Fruit fly (Drosophila melanogaster): Measurements from ENCODE around the gene Unc-76.

Unc-76 gene

dm6 chrX:2125527-2126088, 45.2 kb downstream of the Unc-76 start (continued):
- TF ChIP-seq CG4730 (GFP tag; IDR thresholded peaks at IDR 0.05) (no peak), Sin3A (optimal IDR thresholded peaks at IDR 0.05) (no peak), CG15011 (GFP tag; optimal IDR thresholded peaks at IDR 0.05) (no peak), tll (GFP tag; optimal IDR thresholded peaks at IDR 0.05) (no peak), Side (GFP tag; optimal IDR thresholded peaks at IDR 0.05) (no peak), CG18764 (GFP tag; optimal IDR thresholded peaks at IDR 0.05) (no peak), aop (GFP tag; IDR thresholded peaks at IDR 0.05) (no peak), CG6272 (GFP tag; IDR thresholded peaks at IDR 0.05) (no peak), sc (optimal IDR thresholded peaks at IDR 0.05) (no peak), sc (GFP tag; optimal IDR thresholded peaks at IDR 0.05) (no peak), CG15073 (GFP tag; optimal IDR thresholded peaks at IDR 0.05) (no peak), chinmo (GFP tag; IDR thresholded peaks at IDR 0.05; ENCODE audit: partially characterized antibody) (0 out of 4 replicates have a peak, but pooled peaks have one; percentile 50), C15 (GFP tag; IDR thresholded peaks at IDR 0.05) (no peak), amos (GFP tag; IDR thresholded peaks at IDR 0.05; ENCODE audit: partially characterized antibody) (no peak), crc (GFP tag; optimal IDR thresholded peaks at IDR 0.05) (no peak), kni (GFP tag; optimal IDR thresholded peaks at IDR 0.05) (peak; percentile 35), CG18599 (GFP tag; optimal IDR thresholded peaks at IDR 0.05) (no peak), cad (GFP tag; optimal IDR thresholded peaks at IDR 0.05) (no peak), tio (GFP tag; optimal IDR thresholded peaks at IDR 0.05) (no peak), Sry-δ (GFP tag; optimal IDR thresholded peaks at IDR 0.05) (no peak), CG32767 (GFP tag; IDR thresholded peaks at IDR 0.05) (peak; percentile 72), Mrtf (GFP tag; IDR thresholded peaks at IDR 0.05) (no peak)

DNA sequence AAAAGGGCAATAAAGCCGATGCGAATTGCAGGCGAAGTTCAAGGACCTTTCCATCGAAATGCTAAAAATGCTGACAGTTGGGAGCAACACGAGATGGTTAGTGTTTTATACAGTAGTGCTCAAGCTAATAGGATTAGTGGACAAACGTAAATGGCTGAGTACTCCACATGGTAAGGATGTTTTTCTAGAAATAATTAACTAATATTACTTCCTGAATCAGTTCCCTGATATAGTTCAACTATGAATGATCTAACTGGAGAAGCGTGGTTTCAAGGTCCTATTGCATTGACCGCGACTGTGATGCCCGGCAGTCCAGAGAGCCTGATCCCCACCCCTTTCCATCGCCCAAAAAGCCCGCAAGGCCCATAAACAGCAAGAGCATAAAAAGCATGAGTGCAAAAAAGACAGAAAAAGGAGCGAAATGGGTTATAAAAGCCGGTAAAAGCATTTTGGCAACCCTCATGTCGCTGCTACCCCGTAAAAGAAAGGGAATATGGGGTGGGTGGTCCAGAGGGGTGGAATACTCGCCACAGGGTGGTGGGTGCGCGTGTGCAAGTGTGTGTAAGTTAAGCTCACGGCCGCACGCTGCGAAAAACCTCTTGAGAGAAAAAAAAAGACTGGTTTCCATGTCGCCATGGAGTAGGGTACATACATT, 53.9 kb downstream of the Unc-76 start:
- TF ChIP-seq nmo (GFP tag; optimal IDR thresholded peaks at IDR 0.05) = peak; percentile 63
- TF ChIP-seq CG2129 (GFP tag; IDR thresholded peaks at IDR 0.05; ENCODE audit: partially characterized antibody) = no peak
- TF ChIP-seq maf-S (GFP tag; optimal IDR thresholded peaks at IDR 0.05) = peak; percentile 7
- TF ChIP-seq sisA (GFP tag; IDR thresholded peaks at IDR 0.05) = peak; percentile 67
- peak; percentile 45 for TF ChIP-seq Nf-YB (GFP tag; optimal IDR thresholded peaks at IDR 0.05)
- TF ChIP-seq dan (GFP tag; IDR thresholded peaks at IDR 0.05) = 0 out of 2 replicates have a peak, but pooled peaks have one; percentile 28
- peak; percentile 50; the same call in 1 of the 2 replicates for TF ChIP-seq CG32767 (GFP tag; IDR thresholded peaks at IDR 0.05)
- peak; percentile 32 for TF ChIP-seq kah (GFP tag; optimal IDR thresholded peaks at IDR 0.05)
- TF ChIP-seq nau (GFP tag; optimal IDR thresholded peaks at IDR 0.05) = no peak
- peak; percentile 74 for TF ChIP-seq CG17328 (GFP tag; IDR thresholded peaks at IDR 0.05)
- no peak for TF ChIP-seq toy (GFP tag; IDR thresholded peaks at IDR 0.05)
- no peak for TF ChIP-seq klu (GFP tag; IDR thresholded peaks at IDR 0.05)
- no peak for TF ChIP-seq CG4730 (GFP tag; IDR thresholded peaks at IDR 0.05)
- peak; percentile 27; the same call in 1 of the 2 replicates for TF ChIP-seq CG4360 (GFP tag; IDR thresholded peaks at IDR 0.05)
- peak; percentile 68 for TF ChIP-seq D19A (tag; optimal IDR thresholded peaks at IDR 0.05)
- no peak for TF ChIP-seq hth (optimal IDR thresholded peaks at IDR 0.05)
- TF ChIP-seq tap (tag; optimal IDR thresholded peaks at IDR 0.05) = peak; percentile 83
- TF ChIP-seq ci (GFP tag; IDR thresholded peaks at IDR 0.05) = peak; percentile 75; the same call in 2 of the 3 replicates
- no peak for TF ChIP-seq lov (optimal IDR thresholded peaks at IDR 0.05)
- no peak for TF ChIP-seq lov (GFP tag; IDR thresholded peaks at IDR 0.05)
- TF ChIP-seq CG15479 (GFP tag; optimal IDR thresholded peaks at IDR 0.05) = no peak
- peak; percentile 32; the same call in 1 of the 2 replicates for TF ChIP-seq seq (GFP tag; IDR thresholded peaks at IDR 0.05)
- peak; percentile 67 for TF ChIP-seq CG14710 (tag; optimal IDR thresholded peaks at IDR 0.05)
- no peak for TF ChIP-seq sqz (GFP tag; optimal IDR thresholded peaks at IDR 0.05)
- no peak for TF ChIP-seq CG3726 (GFP tag; IDR thresholded peaks at IDR 0.05)
- TF ChIP-seq CG1832 (GFP tag; optimal IDR thresholded peaks at IDR 0.05) = no peak
- TF ChIP-seq CG15696 (tag; optimal IDR thresholded peaks at IDR 0.05) = peak; percentile 45
- no peak for TF ChIP-seq Elba2 (GFP tag; optimal IDR thresholded peaks at IDR 0.05)
- TF ChIP-seq da (GFP tag; optimal IDR thresholded peaks at IDR 0.05) = no peak
- TF ChIP-seq CG11560 (tag; IDR thresholded peaks at IDR 0.05) = no peak
- no peak for TF ChIP-seq her (GFP tag; optimal IDR thresholded peaks at IDR 0.05)
